Worm (Caenorhabditis elegans): ENCODE measurements around the gene rpl-26.

ce11 chrII:8575184-8575583 lies 27.4 kb upstream of the rpl-26 start, which contains the start of gene puf-5:
- TF ChIP-seq lir-1 (GFP tag; conservative IDR thresholded peaks at IDR 0.05) = no peak
- TF ChIP-seq mel-28 (tag; optimal IDR thresholded peaks at IDR 0.05; ENCODE audit: borderline replicate concordance) = no peak
- no peak for TF ChIP-seq sdz-38 (tag; optimal IDR thresholded peaks at IDR 0.05)
- no peak for TF ChIP-seq bed-1 (GFP tag; IDR thresholded peaks at IDR 0.05)
- no peak for TF ChIP-seq C17E4.6 (GFP tag; IDR thresholded peaks at IDR 0.05)
- no peak for TF ChIP-seq nhr-80 (tag; optimal IDR thresholded peaks at IDR 0.05)
- TF ChIP-seq ceh-79 (tag; optimal IDR thresholded peaks at IDR 0.05) = no peak

Data from whole organism, young adult.